Fruit fly (Drosophila melanogaster): ENCODE results near the gene Tango2.
A peak's percentile ranks its signal among the peaks of the same experiment; 100 is the strongest.

The Tango2 gene

DNA sequence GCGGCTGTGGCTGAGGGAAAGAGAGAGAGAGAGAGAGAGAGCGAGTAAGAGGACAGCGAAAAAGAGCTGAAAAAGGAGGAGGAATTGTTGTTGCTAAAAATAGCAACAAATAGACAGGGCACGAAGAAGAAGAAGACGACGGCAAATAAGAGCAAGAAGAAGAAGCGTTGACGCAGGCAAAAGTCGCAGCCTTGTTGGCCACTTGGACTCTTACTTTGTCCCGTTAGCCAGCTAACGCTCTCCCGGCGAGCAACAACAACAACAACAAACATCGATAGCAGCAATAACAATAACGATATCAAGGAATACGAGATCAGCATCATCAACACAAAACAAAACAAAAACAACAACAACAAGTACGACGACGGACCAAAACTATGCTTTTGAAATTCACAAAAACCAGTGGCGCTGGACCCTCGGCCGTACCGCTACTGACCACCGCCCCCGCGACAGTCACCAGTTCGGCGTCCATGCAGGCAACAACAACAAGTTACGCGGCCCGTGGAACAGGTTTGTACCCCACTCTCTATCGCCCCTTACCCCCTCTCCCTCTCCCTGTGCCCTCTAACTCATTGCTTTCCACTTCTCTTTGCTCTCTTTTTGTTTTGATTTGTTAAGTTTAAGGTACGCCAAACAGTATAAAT lies 8.4 kb downstream of the Tango2 start:
- no peak for TF ChIP-seq Gug (GFP tag; IDR thresholded peaks at IDR 0.05)
- TF ChIP-seq CG8319 (GFP tag; optimal IDR thresholded peaks at IDR 0.05), result no peak
- TF ChIP-seq CG34406 (GFP tag; optimal IDR thresholded peaks at IDR 0.05), result no peak
- no peak for TF ChIP-seq salr (GFP tag; optimal IDR thresholded peaks at IDR 0.05)
- TF ChIP-seq spab (GFP tag; optimal IDR thresholded peaks at IDR 0.05), result peak; percentile 20
- no peak for TF ChIP-seq CG8119 (GFP tag; IDR thresholded peaks at IDR 0.05)
- no peak for TF ChIP-seq achi (GFP tag; optimal IDR thresholded peaks at IDR 0.05)
- peak; percentile 53 for TF ChIP-seq dsx (GFP tag; optimal IDR thresholded peaks at IDR 0.05; ENCODE audit: poor library complexity, severe bottlenecking)
- TF ChIP-seq Met (GFP tag; optimal IDR thresholded peaks at IDR 0.05), result no peak
- TF ChIP-seq Sox15 (GFP tag; optimal IDR thresholded peaks at IDR 0.05), result no peak
- peak; percentile 28; the same call in 1 of the 2 replicates for TF ChIP-seq CG15336 (GFP tag; IDR thresholded peaks at IDR 0.05)
- peak; percentile 46; the same call in 1 of the 3 replicates for TF ChIP-seq eg (GFP tag; IDR thresholded peaks at IDR 0.05)
- no peak for TF ChIP-seq CG9139 (GFP tag; optimal IDR thresholded peaks at IDR 0.05)
- TF ChIP-seq ss (GFP tag; optimal IDR thresholded peaks at IDR 0.05), result peak in 1 of 2 experiments; percentile 24
- peak; percentile 37 for TF ChIP-seq Eip78C (GFP tag)
- no peak for TF ChIP-seq cyc (GFP tag; optimal IDR thresholded peaks at IDR 0.05)

DNA sequence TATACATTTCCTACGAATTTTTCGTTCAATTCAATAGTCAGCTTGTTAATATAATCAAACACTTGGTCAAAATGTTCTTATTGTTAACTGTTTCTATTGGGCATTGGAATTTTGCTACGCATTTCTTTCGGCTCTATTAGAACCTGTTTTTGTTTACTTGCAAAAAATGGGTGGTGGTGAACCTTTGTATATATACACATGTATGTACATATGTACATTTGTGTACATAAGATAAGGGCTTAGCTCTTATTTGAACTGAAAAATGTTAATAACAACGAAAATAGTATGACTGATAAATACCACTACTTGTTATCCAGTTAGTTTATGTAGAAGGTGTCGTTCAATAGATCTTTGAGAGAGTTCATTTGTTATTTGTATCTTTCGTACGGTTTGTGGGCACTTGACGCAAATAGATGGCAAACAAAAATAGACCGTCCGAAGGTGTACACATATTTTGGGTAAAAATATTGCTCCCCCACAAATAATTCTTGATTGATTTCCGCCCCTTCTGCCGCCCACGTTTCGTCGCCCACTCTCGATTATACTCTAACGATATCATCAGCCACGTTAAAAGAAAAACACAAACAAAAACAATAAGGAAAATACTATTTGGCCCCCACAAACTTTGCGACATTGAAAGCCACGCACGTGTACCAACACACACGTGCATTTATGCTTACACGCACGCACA lies 9.2 kb downstream of the Tango2 start:
- TF ChIP-seq fkh (GFP tag; optimal IDR thresholded peaks at IDR 0.05) (peak; percentile 58), CG34406 (GFP tag; optimal IDR thresholded peaks at IDR 0.05) (no peak), dsx (GFP tag; optimal IDR thresholded peaks at IDR 0.05; ENCODE audit: poor library complexity, severe bottlenecking) (no peak)

DNA sequence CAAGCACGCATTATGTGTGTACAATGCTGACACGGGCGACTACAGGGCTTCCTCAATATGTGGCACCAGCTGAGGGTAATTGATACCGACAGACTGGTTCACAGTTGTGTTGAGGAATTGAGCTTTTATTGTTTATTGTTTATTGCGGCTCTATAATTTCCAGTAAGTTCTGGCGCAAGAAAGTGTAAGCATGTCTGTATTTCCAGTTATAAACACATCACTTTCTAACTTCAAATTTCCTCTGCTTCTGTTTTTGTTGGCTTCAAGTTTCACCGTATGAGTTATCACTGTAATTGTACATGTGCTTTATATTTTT lies 9.7 kb downstream of the Tango2 start:
- peak; percentile 52; the same call in 1 of the 2 replicates for TF ChIP-seq CG15336 (GFP tag; IDR thresholded peaks at IDR 0.05)
- peak; percentile 67 for TF ChIP-seq Eip78C (GFP tag)
- TF ChIP-seq CG34406 (GFP tag; optimal IDR thresholded peaks at IDR 0.05), result peak; percentile 19
- TF ChIP-seq lz (GFP tag; optimal IDR thresholded peaks at IDR 0.05), result peak; percentile 35
- peak; percentile 41 for TF ChIP-seq esn (GFP tag; optimal IDR thresholded peaks at IDR 0.05)
- TF ChIP-seq CG6163 (GFP tag; IDR thresholded peaks at IDR 0.05), result no peak
- TF ChIP-seq Ets96B (tag; optimal IDR thresholded peaks at IDR 0.05), result peak; percentile 20
- no peak for TF ChIP-seq eg (GFP tag; IDR thresholded peaks at IDR 0.05)
- peak; percentile 26 for TF ChIP-seq CG3032 (tag; optimal IDR thresholded peaks at IDR 0.05)
- peak; percentile 9 for TF ChIP-seq topi (GFP tag; optimal IDR thresholded peaks at IDR 0.05)
- TF ChIP-seq Lpt (GFP tag; optimal IDR thresholded peaks at IDR 0.05), result peak; percentile 1
- peak; percentile 62 for TF ChIP-seq CG32006 (GFP tag; optimal IDR thresholded peaks at IDR 0.05)
- no peak for TF ChIP-seq CG6854 (GFP tag; optimal IDR thresholded peaks at IDR 0.05)
- TF ChIP-seq CG8632 (GFP tag; optimal IDR thresholded peaks at IDR 0.05), result peak; percentile 21
- TF ChIP-seq CG10631 (GFP tag; optimal IDR thresholded peaks at IDR 0.05), result peak; percentile 20
- TF ChIP-seq CG6808 (GFP tag; optimal IDR thresholded peaks at IDR 0.05), result peak; percentile 34
- no peak for TF ChIP-seq acj6 (GFP tag; optimal IDR thresholded peaks at IDR 0.05)
- peak; percentile 25 for TF ChIP-seq CG6792 (GFP tag; optimal IDR thresholded peaks at IDR 0.05)
- TF ChIP-seq CG3919 (GFP tag; optimal IDR thresholded peaks at IDR 0.05), result peak; percentile 28
- TF ChIP-seq Eip75B (GFP tag; optimal IDR thresholded peaks at IDR 0.05), result peak; percentile 14
- peak; percentile 11 to 41 for TF ChIP-seq ss (GFP tag; optimal IDR thresholded peaks at IDR 0.05)
- peak; percentile 51 for TF ChIP-seq pdm3 (GFP tag; optimal IDR thresholded peaks at IDR 0.05)
- TF ChIP-seq Smox (GFP tag; optimal IDR thresholded peaks at IDR 0.05), result no peak
- TF ChIP-seq achi (GFP tag; optimal IDR thresholded peaks at IDR 0.05), result peak; percentile 37
- TF ChIP-seq CG31627 (GFP tag; optimal IDR thresholded peaks at IDR 0.05), result peak; percentile 36
- peak; percentile 43 for TF ChIP-seq Sox14 (GFP tag; optimal IDR thresholded peaks at IDR 0.05)
- no peak for TF ChIP-seq Ets21C (GFP tag; optimal IDR thresholded peaks at IDR 0.05)
- peak; percentile 15 for TF ChIP-seq CG10669 (GFP tag; optimal IDR thresholded peaks at IDR 0.05)
- TF ChIP-seq CG7368 (GFP tag; optimal IDR thresholded peaks at IDR 0.05), result peak; percentile 39
- no peak for TF ChIP-seq vri (GFP tag; optimal IDR thresholded peaks at IDR 0.05)
- peak; percentile 45 for TF ChIP-seq net (GFP tag; optimal IDR thresholded peaks at IDR 0.05)
- peak; percentile 47 for TF ChIP-seq fkh (GFP tag; optimal IDR thresholded peaks at IDR 0.05)
- no peak for TF ChIP-seq svp (GFP tag)
- no peak for TF ChIP-seq dsx (GFP tag; optimal IDR thresholded peaks at IDR 0.05; ENCODE audit: poor library complexity, severe bottlenecking)
- TF ChIP-seq fd59A (GFP tag; optimal IDR thresholded peaks at IDR 0.05), result peak; percentile 11
- TF ChIP-seq Sox102F (GFP tag; optimal IDR thresholded peaks at IDR 0.05), result peak; percentile 23
- peak; percentile 48 for TF ChIP-seq cyc (GFP tag; optimal IDR thresholded peaks at IDR 0.05)
- TF ChIP-seq CG8119 (GFP tag; IDR thresholded peaks at IDR 0.05), result peak; percentile 53; the same call in 2 of the 3 replicates
